Worm (Caenorhabditis elegans) whole organism, L4 larva: ENCODE data around the gene nstp-6.
A peak's percentile ranks its signal among the peaks of the same experiment; 100 is the strongest.

Experiments used
- D1046.2 ChIP-seq: fragments of 200-800 bp; sonication (Bioruptor generic); IDR thresholded peaks from 2 replicates; pipeline ENCODE4 v1.3.6; 2022; ENCODE audit warnings: missing genetic modification characterization, missing compliant biosample characterization
- F10B5.3 ChIP-seq: sonication (generic microtip); optimal IDR thresholded peaks from 2 replicates; lab custom pipeline; 2016; ENCODE audit warnings: mild to moderate bottlenecking, missing genetic modification characterization, missing compliant biosample characterization
- F44E2.7 ChIP-seq: fragments of 200-800 bp; sonication (Bioruptor generic); IDR thresholded peaks from 2 replicates; pipeline ENCODE4 v2.1.2; 2022; ENCODE audit warnings: missing genetic modification characterization, missing compliant biosample characterization
- T20F7.1 ChIP-seq: fragments of 200-800 bp; sonication (Bioruptor generic); optimal IDR thresholded peaks from 2 replicates; lab custom pipeline; 2018; ENCODE audit warnings: mild to moderate bottlenecking, missing genetic modification characterization, missing compliant biosample characterization
- T26A8.4 ChIP-seq: fragments of 200-800 bp; sonication (Bioruptor generic); IDR thresholded peaks from 2 replicates; pipeline ENCODE4 v1.3.6; 2022; ENCODE audit warnings: missing genetic modification characterization, missing compliant biosample characterization
- Y105C5A.15 ChIP-seq: fragments of 200-800 bp; sonication (Bioruptor generic); IDR thresholded peaks from 2 replicates; pipeline ENCODE4 v1.3.6; 2022; ENCODE audit warnings: missing genetic modification characterization, missing compliant biosample characterization
- Y5F2A.4 ChIP-seq: fragments of 200-800 bp; sonication (Bioruptor generic); optimal IDR thresholded peaks from 2 replicates; lab custom pipeline; 2018; ENCODE audit warnings: mild to moderate bottlenecking, missing genetic modification characterization, missing compliant biosample characterization
- ZK546.5 ChIP-seq, 2 experiments: sonication (generic microtip); optimal IDR thresholded peaks; 2 replicates each; lab custom pipeline; 2017; ENCODE audit warnings: missing biosample characterization in 2 of 2, missing genetic modification characterization in 2 of 2
- aha-1 ChIP-seq: fragments of 150-350 bp; peaks from one replicate; lab custom pipeline; 2014; ENCODE audit warnings: missing biosample characterization, missing genetic modification characterization
- ama-1 ChIP-seq: fragments of 150-350 bp; optimal IDR thresholded peaks from 2 replicates; lab custom pipeline; 2014; ENCODE audit warnings: inconsistent platforms, mixed read lengths
- ceh-44 ChIP-seq: fragments of 200-800 bp; sonication (Bioruptor generic); IDR thresholded peaks from 2 replicates; pipeline ENCODE4 v1.3.6; 2022; ENCODE audit warnings: missing genetic modification reagents, missing genetic modification characterization, missing compliant biosample characterization
- ces-1 ChIP-seq: fragments of 150-350 bp; sonication (generic microtip); optimal IDR thresholded peaks from 4 replicates; lab custom pipeline; 2014; ENCODE audit warnings: missing biosample characterization, missing genetic modification reagents, missing genetic modification characterization
- cey-2 ChIP-seq: sonication (generic microtip); optimal IDR thresholded peaks from 3 replicates; lab custom pipeline; 2017; ENCODE audit warnings: missing genetic modification characterization, mild to moderate bottlenecking, missing compliant biosample characterization, antibody characterized with exemption, borderline replicate concordance; ENCODE audit not compliant: insufficient read depth
- ctbp-1 ChIP-seq: fragments of 200-800 bp; sonication (Bioruptor generic); IDR thresholded peaks from 2 replicates; pipeline ENCODE4 v1.3.6; 2022; ENCODE audit warnings: missing genetic modification reagents, missing genetic modification characterization, missing compliant biosample characterization
- daf-12 ChIP-seq: fragments of 150-350 bp; optimal IDR thresholded peaks from 2 replicates; lab custom pipeline; 2014; ENCODE audit warnings: missing biosample characterization, missing genetic modification reagents, missing genetic modification characterization
- dmd-6 ChIP-seq: fragments of 200-800 bp; sonication (Bioruptor generic); IDR thresholded peaks from 2 replicates; pipeline ENCODE4 v1.3.6; 2022; ENCODE audit warnings: missing genetic modification reagents, missing genetic modification characterization, missing compliant biosample characterization
- dmd-8 ChIP-seq: fragments of 200-800 bp; sonication (Bioruptor generic); IDR thresholded peaks from 2 replicates; pipeline ENCODE4 v1.3.6; 2022; ENCODE audit warnings: missing genetic modification characterization, missing compliant biosample characterization
- dmd-9 ChIP-seq: fragments of 200-800 bp; sonication (Bioruptor generic); IDR thresholded peaks from 2 replicates; pipeline ENCODE4 v1.3.6; 2022; ENCODE audit warnings: missing genetic modification reagents, missing genetic modification characterization, missing compliant biosample characterization
- duxl-1 ChIP-seq: sonication (generic microtip); optimal IDR thresholded peaks from 2 replicates; lab custom pipeline; 2016; ENCODE audit warnings: mild to moderate bottlenecking, missing genetic modification characterization, moderate library complexity, missing compliant biosample characterization; ENCODE audit not compliant: poor library complexity
- dve-1 ChIP-seq: sonication (generic microtip); optimal IDR thresholded peaks from 2 replicates; lab custom pipeline; 2017; ENCODE audit warnings: antibody characterized with exemption, mild to moderate bottlenecking, missing genetic modification characterization, missing compliant biosample characterization; ENCODE audit not compliant: insufficient read depth
- fos-1 ChIP-seq: fragments of 150-350 bp; optimal IDR thresholded peaks from 2 replicates; lab custom pipeline; 2014; ENCODE audit warnings: missing biosample characterization, missing genetic modification characterization
- gei-8 ChIP-seq: fragments of 200-800 bp; sonication (Bioruptor generic); optimal IDR thresholded peaks from 2 replicates; lab custom pipeline; 2018; ENCODE audit warnings: mild to moderate bottlenecking, missing genetic modification characterization, missing compliant biosample characterization
- hif-1 ChIP-seq, 2 experiments: sonication (generic microtip); optimal IDR thresholded peaks; 2 replicates each; lab custom pipeline; 2016 to 2017; ENCODE audit warnings: missing compliant biosample characterization in 2 of 2, missing genetic modification characterization in 2 of 2, missing genetic modification reagents in 2 of 2, missing genotype in 2 of 2, mild to moderate bottlenecking in 1 of 2
- hlh-11 ChIP-seq: fragments of 200-800 bp; sonication (Bioruptor generic); optimal IDR thresholded peaks from 2 replicates; lab custom pipeline; 2018; ENCODE audit warnings: mild to moderate bottlenecking, missing genetic modification characterization, missing compliant biosample characterization
- hlh-30 ChIP-seq: sonication (generic microtip); optimal IDR thresholded peaks from 2 replicates; lab custom pipeline; 2017; ENCODE audit warnings: antibody characterized with exemption, mild to moderate bottlenecking, missing genetic modification characterization, missing compliant biosample characterization; ENCODE audit not compliant: insufficient read depth
- lim-7 ChIP-seq: fragments of 200-800 bp; sonication (Bioruptor generic); IDR thresholded peaks from 2 replicates; pipeline ENCODE4 v1.3.6; 2022; ENCODE audit warnings: missing genetic modification characterization, missing compliant biosample characterization
- lin-1 ChIP-seq: fragments of 200-800 bp; sonication (Bioruptor generic); IDR thresholded peaks from 2 replicates; pipeline ENCODE4 v1.3.6; 2022; ENCODE audit warnings: missing genetic modification reagents, missing genetic modification characterization, missing compliant biosample characterization
- lin-13 ChIP-seq: fragments of 150-350 bp; optimal IDR thresholded peaks from 2 replicates; lab custom pipeline; 2014; ENCODE audit warnings: missing biosample characterization, missing genetic modification reagents, missing genetic modification characterization
- lin-38 ChIP-seq: fragments of 200-800 bp; sonication (Bioruptor generic); IDR thresholded peaks from 2 replicates; pipeline ENCODE4 v1.3.6; 2022; ENCODE audit warnings: missing genetic modification reagents, missing genetic modification characterization, missing compliant biosample characterization
- lir-3 ChIP-seq: sonication (generic microtip); optimal IDR thresholded peaks from 2 replicates; lab custom pipeline; 2016; ENCODE audit warnings: mild to moderate bottlenecking, missing genetic modification characterization, missing compliant biosample characterization
- madf-5 ChIP-seq, 2 experiments: fragments of 200-800 bp; sonication (Bioruptor generic); IDR thresholded peaks; 2 replicates each; pipeline ENCODE4 v1.3.6; 2022; ENCODE audit warnings: missing compliant biosample characterization in 2 of 2, missing genetic modification characterization in 2 of 2
- mdl-1 ChIP-seq, 2 experiments: fragments of 150-350 bp in 1 of 2; sonication (generic microtip) in 1 of 2; optimal IDR thresholded peaks; 2 replicates each; lab custom pipeline; 2014 to 2017; ENCODE audit warnings: missing biosample characterization in 2 of 2, missing genetic modification characterization in 2 of 2
- mdt-29 ChIP-seq: fragments of 200-800 bp; sonication (Bioruptor generic); IDR thresholded peaks from 2 replicates; pipeline ENCODE4 v1.3.6; 2022; ENCODE audit warnings: missing genetic modification reagents, missing genetic modification characterization, missing compliant biosample characterization
- mxl-2 ChIP-seq: fragments of 200-800 bp; sonication (Bioruptor generic); conservative IDR thresholded peaks from 2 replicates; pipeline ENCODE4 v1.3.6; 2022; ENCODE audit warnings: missing genetic modification reagents, missing genetic modification characterization, missing compliant biosample characterization
- nhr-102 ChIP-seq: sonication (generic microtip); optimal IDR thresholded peaks from 2 replicates; lab custom pipeline; 2016; ENCODE audit warnings: mild to moderate bottlenecking, missing genetic modification characterization, moderate library complexity, missing compliant biosample characterization
- nhr-11 ChIP-seq: fragments of 150-350 bp; optimal IDR thresholded peaks from 2 replicates; lab custom pipeline; 2014; ENCODE audit warnings: missing biosample characterization, missing genetic modification characterization
- nhr-111 ChIP-seq: fragments of 200-800 bp; sonication (Bioruptor generic); optimal IDR thresholded peaks from 2 replicates; lab custom pipeline; 2018; ENCODE audit warnings: mild to moderate bottlenecking, missing genetic modification characterization, missing compliant biosample characterization
- nhr-237 ChIP-seq: sonication (generic microtip); optimal IDR thresholded peaks from 2 replicates; lab custom pipeline; 2017; ENCODE audit warnings: missing biosample characterization, missing genetic modification characterization
- nhr-6 ChIP-seq: fragments of 150-350 bp; optimal IDR thresholded peaks from 2 replicates; lab custom pipeline; 2014; ENCODE audit warnings: missing biosample characterization, missing genetic modification characterization
- php-3 ChIP-seq: fragments of 200-800 bp; sonication (Bioruptor generic); IDR thresholded peaks from 2 replicates; pipeline ENCODE4 v1.3.6; 2022; ENCODE audit warnings: missing genetic modification reagents, missing genetic modification characterization, missing compliant biosample characterization
- pqm-1 ChIP-seq: sonication (generic microtip); optimal IDR thresholded peaks from 2 replicates; lab custom pipeline; 2017; ENCODE audit warnings: missing biosample characterization, missing genetic modification characterization
- sdz-12 ChIP-seq: fragments of 200-800 bp; sonication (Bioruptor generic); optimal IDR thresholded peaks from 2 replicates; lab custom pipeline; 2018; ENCODE audit warnings: mild to moderate bottlenecking, missing genetic modification characterization, missing compliant biosample characterization
- set-16 ChIP-seq: fragments of 200-800 bp; sonication (Bioruptor generic); IDR thresholded peaks from 2 replicates; pipeline ENCODE4 v1.3.6; 2022; ENCODE audit warnings: missing genetic modification reagents, missing genetic modification characterization, missing compliant biosample characterization
- snpc-4 ChIP-seq: fragments of 150-350 bp; optimal IDR thresholded peaks from 2 replicates; lab custom pipeline; 2014; ENCODE audit warnings: missing biosample characterization, missing genetic modification characterization
- spr-1 ChIP-seq: sonication (generic microtip); optimal IDR thresholded peaks from 2 replicates; lab custom pipeline; 2016; ENCODE audit warnings: mild to moderate bottlenecking, missing genetic modification characterization, missing compliant biosample characterization
- tag-97 ChIP-seq: fragments of 200-800 bp; sonication (Bioruptor generic); IDR thresholded peaks from 2 replicates; pipeline ENCODE4 v1.3.6; 2022; ENCODE audit warnings: missing genetic modification characterization, missing compliant biosample characterization
- zfp-2 ChIP-seq: sonication (generic microtip); optimal IDR thresholded peaks from 2 replicates; lab custom pipeline; 2016; ENCODE audit warnings: mild to moderate bottlenecking, missing genetic modification characterization, missing compliant biosample characterization
- zip-11 ChIP-seq: fragments of 200-800 bp; sonication (Bioruptor generic); IDR thresholded peaks from 2 replicates; pipeline ENCODE4 v1.3.6; 2022; ENCODE audit warnings: missing genetic modification characterization, missing compliant biosample characterization
- zip-2 ChIP-seq: fragments of 150-350 bp; optimal IDR thresholded peaks from 2 replicates; lab custom pipeline; 2014; ENCODE audit warnings: missing biosample characterization, missing genetic modification characterization
- ztf-7 ChIP-seq: fragments of 150-350 bp; optimal IDR thresholded peaks from 2 replicates; lab custom pipeline; 2014; ENCODE audit warnings: missing biosample characterization, missing genetic modification characterization

Gene nstp-6

ce11 chrIV:3551777-3552462, 4.5 kb upstream of the nstp-6 start (continued):
- TF ChIP-seq cey-2 (no peak), hlh-30 (peak; percentile 58), nhr-102 (tag; lab: Kevin White, UChicago) (peak; percentile 61), nhr-237 (tag; lab: Kevin White, UChicago) (no peak), tag-97 (no peak), duxl-1 (tag; lab: Kevin White, UChicago) (peak; percentile 63), pqm-1 (tag; lab: Kevin White, UChicago) (no peak), fos-1 (tag; lab: Kevin White, UChicago) (no peak), D1046.2 (GFP tag; lab: Robert Waterston, UW) (peak; percentile 63; the same call in 1 of the 2 replicates), F10B5.3 (tag; lab: Kevin White, UChicago) (no peak), zip-2 (tag; lab: Kevin White, UChicago) (peak; percentile 24), ztf-7 (no peak), lin-38 (GFP tag; lab: Robert Waterston, UW) (peak; percentile 85), lim-7 (peak; percentile 90), ces-1 (GFP tag; lab: Kevin White, UChicago) (no peak), mdl-1 (tag; optimal IDR thresholded peaks at IDR 0.05; lab: Kevin White, UChicago) (peak in 1 of 2 experiments; percentile 11), lin-13 (GFP tag; lab: Kevin White, UChicago) (peak; percentile 59), zfp-2 (tag; lab: Kevin White, UChicago) (peak; percentile 8), dmd-8 (GFP tag; lab: Robert Waterston, UW) (peak; percentile 84), mxl-2 (peak; percentile 30; the same call in 1 of the 2 replicates), ceh-44 (GFP tag; lab: Robert Waterston, UW) (peak; percentile 73; the same call in 1 of the 2 replicates), spr-1 (peak; percentile 63), hlh-11 (tag; lab: Kevin White, UChicago) (peak; percentile 72), T26A8.4 (GFP tag; lab: Robert Waterston, UW) (peak; percentile 78), ama-1 (lab: Kevin White, UChicago) (no peak), madf-5 (GFP tag; IDR thresholded peaks at IDR 0.05; lab: Robert Waterston, UW) (peak; percentile 58 to 82; a peak in 2 of 4 replicates), hif-1 (tag; optimal IDR thresholded peaks at IDR 0.05; lab: Kevin White, UChicago) (peak in 1 of 2 experiments; percentile 15), Y105C5A.15 (peak; percentile 59; the same call in 1 of the 2 replicates), Y5F2A.4 (GFP tag; lab: Kevin White, UChicago) (peak; percentile 30), ZK546.5 (tag; optimal IDR thresholded peaks at IDR 0.05; lab: Kevin White, UChicago) (no peak), php-3 (GFP tag; lab: Robert Waterston, UW) (no peak), snpc-4 (tag; lab: Kevin White, UChicago) (no peak), nhr-111 (GFP tag; lab: Kevin White, UChicago) (peak; percentile 56), mdt-29 (GFP tag; lab: Robert Waterston, UW) (no peak; the same call in 1 of the 2 replicates), lir-3 (tag; lab: Kevin White, UChicago) (peak; percentile 22), aha-1 (peak; percentile 70), lin-1 (GFP tag; lab: Robert Waterston, UW) (peak; percentile 30; the same call in 1 of the 2 replicates), daf-12 (tag; lab: Kevin White, UChicago) (no peak), set-16 (peak; percentile 64), nhr-6 (tag; lab: Kevin White, UChicago) (peak; percentile 52), dve-1 (no peak), T20F7.1 (GFP tag; lab: Kevin White, UChicago) (no peak), F44E2.7 (0 out of 2 replicates have a peak, but pooled peaks have one; percentile 7), dmd-6 (GFP tag; lab: Robert Waterston, UW) (peak; percentile 64), sdz-12 (GFP tag; lab: Kevin White, UChicago) (peak; percentile 23), zip-11 (GFP tag; lab: Robert Waterston, UW) (no peak), gei-8 (GFP tag; lab: Kevin White, UChicago) (no peak), ctbp-1 (peak; percentile 86), dmd-9 (no peak), nhr-11 (no peak)
